Worm (Caenorhabditis elegans): ENCODE results near the gene math-9.
"Not testable (repeated sequence)": the region's sequence is repeated elsewhere in the genome, so short reads cannot be mapped to it uniquely, and the experiment has no call there.

Gene math-9

DNA sequence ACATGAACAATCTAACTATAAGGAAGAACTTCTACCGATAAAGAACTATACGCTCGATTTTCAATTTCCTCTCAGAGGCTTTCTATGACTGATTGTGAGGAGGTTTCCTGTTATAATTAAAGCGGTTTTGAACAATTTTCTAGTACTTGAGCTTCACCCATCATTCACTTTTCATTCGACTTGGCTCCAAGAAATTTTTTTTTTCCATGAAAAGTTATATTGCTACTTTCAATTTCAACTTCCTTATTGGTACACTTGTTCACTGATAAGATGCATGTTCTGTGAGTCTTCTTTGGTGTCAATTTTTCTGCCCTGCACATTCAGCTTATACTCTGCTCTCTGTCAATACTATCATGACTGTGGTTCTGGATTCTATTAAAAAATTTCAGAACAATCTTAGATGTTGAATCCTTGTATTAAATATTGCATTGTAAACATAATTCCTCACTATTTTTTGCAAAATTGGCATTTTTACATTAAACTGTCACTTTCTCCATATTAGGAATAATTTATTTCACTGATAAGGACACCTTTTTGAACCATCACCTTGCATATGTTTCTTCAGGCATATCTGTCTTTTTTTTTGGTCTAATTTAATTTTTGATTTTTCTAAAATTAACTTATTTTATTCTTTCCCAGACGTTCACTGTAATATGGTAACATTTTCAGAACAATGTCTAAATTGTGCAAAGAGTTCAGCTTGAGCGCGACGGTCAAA lies 19.5 kb downstream of the math-9 start, which contains the start of gene math-10:
math-10 (plus strand) TSS at position 668 of the 718 bp plus-strand sequence.
- TF ChIP-seq tbx-37 (GFP tag; conservative IDR thresholded peaks at IDR 0.05) = no peak
- no peak for TF ChIP-seq sea-1 (GFP tag; conservative IDR thresholded peaks at IDR 0.05)
- no peak for TF ChIP-seq flt-1 (GFP tag; IDR thresholded peaks at IDR 0.05)
- TF ChIP-seq hnd-1 (tag; optimal IDR thresholded peaks at IDR 0.05) = no peak
- no peak for TF ChIP-seq scrt-1 (GFP tag; IDR thresholded peaks at IDR 0.05)
- TF ChIP-seq aly-1 (tag; optimal IDR thresholded peaks at IDR 0.05) = no peak
- TF ChIP-seq ets-7 (tag; optimal IDR thresholded peaks at IDR 0.05) = no peak
- TF ChIP-seq ceh-13 (GFP tag; optimal IDR thresholded peaks at IDR 0.05) = no peak
- no peak for TF ChIP-seq tbx-11 (GFP tag; IDR thresholded peaks at IDR 0.05)

DNA sequence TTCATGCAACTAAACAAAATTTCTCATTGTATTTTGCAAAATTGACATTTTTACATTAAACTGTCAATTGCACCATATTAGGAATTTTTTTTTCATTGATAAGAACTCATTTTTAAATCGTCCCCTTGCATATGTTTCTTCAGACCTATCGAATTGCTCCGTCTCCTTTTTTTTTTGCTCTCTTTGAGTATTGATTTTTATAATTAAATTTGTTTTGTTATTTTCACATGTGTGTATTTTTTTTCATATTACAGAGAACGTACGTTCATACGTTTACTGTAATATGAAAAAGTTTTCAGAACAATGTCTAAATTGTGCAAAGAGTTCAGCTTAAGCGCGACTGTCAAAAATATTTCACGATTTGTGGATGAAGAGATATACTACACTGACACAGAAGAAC lies 21.5 kb downstream of the math-9 start, which contains the start of gene math-14:
math-14 (plus strand) TSS at position 301 of the 400 bp plus-strand sequence.
- TF ChIP-seq hnd-1 (tag; optimal IDR thresholded peaks at IDR 0.05) = no peak
- no peak for TF ChIP-seq flt-1 (GFP tag; IDR thresholded peaks at IDR 0.05)
- TF ChIP-seq scrt-1 (GFP tag; IDR thresholded peaks at IDR 0.05) = no peak
- no peak for TF ChIP-seq B0310.2 (tag; optimal IDR thresholded peaks at IDR 0.05)
- TF ChIP-seq hmbx-1 (tag; optimal IDR thresholded peaks at IDR 0.05) = no peak
- TF ChIP-seq pes-1 (GFP tag; IDR thresholded peaks at IDR 0.05) = no peak
- no peak for TF ChIP-seq aly-1 (tag; optimal IDR thresholded peaks at IDR 0.05)

DNA sequence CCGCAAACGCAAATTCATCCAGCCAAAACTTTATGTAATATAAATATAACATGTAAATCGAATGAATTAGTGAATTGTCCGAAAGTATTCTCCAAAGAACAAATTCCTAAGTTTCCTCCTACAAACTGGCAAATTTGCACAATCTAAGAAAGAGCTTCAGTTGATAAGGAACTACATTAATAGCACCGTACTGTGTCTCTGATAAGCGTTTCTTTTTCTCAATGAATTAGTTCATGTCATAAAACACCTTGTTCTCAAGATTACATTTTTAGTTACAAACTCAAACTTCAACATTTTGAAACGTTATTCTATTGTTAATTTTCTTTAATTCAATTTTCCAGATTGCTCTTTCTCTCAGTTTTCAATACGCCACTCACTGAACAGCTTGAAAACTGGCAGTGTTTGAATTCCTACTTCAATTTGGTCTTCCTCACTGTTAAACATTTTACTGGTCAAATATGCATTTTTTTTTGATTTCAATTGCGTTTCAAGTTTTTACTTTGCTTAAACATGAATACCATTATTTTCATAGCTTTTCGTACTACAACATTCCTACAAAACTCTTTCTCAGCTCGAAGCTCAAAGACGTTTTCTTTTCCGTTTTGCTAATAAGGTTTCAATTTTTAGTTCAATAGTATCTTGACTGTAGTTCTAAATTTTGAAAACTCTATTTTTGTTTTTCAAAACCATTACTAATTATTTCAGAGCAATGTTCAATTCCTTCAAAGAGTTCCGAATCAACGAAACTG lies 24.7 kb downstream of the math-9 start, which contains the start of gene math-15:
math-15 (plus strand) TSS at position 699 of the 749 bp plus-strand sequence.
- TF ChIP-seq ceh-13 (GFP tag; optimal IDR thresholded peaks at IDR 0.05) (no peak), ets-7 (tag; optimal IDR thresholded peaks at IDR 0.05) (no peak), B0310.2 (tag; optimal IDR thresholded peaks at IDR 0.05) (no peak), tra-4 (tag; optimal IDR thresholded peaks at IDR 0.05) (no peak), hmbx-1 (tag; optimal IDR thresholded peaks at IDR 0.05) (no peak), hmg-4 (GFP tag; optimal IDR thresholded peaks at IDR 0.05) (no peak)

DNA sequence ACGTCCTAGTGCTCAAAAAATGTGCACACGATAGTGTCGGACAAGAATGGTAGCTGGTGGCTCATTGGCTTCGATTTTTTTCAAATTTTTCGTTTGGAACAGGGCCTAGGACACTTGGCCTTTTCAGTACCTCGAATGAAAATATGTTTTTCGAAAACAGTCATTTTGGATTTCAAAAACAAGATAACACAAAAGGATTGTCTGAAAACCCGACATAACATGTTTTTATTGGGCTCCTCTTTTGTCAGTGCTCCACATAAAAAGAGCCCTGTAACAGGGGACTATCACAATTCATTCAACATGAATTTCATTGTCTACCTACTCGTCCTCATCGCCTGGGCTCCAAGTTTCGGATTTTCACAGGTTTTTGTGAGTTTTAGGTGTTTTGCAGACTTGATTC lies 26.3 kb downstream of the math-9 start, which contains the start of gene C16C4.17:
C16C4.17 (plus strand) TSS at position 301 of the 400 bp plus-strand sequence.
- TF ChIP-seq ets-7 (tag; optimal IDR thresholded peaks at IDR 0.05) (no peak), scrt-1 (GFP tag; IDR thresholded peaks at IDR 0.05) (no peak), tbx-11 (GFP tag; IDR thresholded peaks at IDR 0.05) (no peak), aly-1 (tag; optimal IDR thresholded peaks at IDR 0.05) (no peak), tbx-37 (GFP tag; conservative IDR thresholded peaks at IDR 0.05) (no peak), ama-1 (optimal IDR thresholded peaks at IDR 0.05) (no peak), hmbx-1 (tag; optimal IDR thresholded peaks at IDR 0.05) (no peak), hmg-4 (GFP tag; optimal IDR thresholded peaks at IDR 0.05) (no peak), ceh-13 (GFP tag; optimal IDR thresholded peaks at IDR 0.05) (no peak), tra-4 (tag; optimal IDR thresholded peaks at IDR 0.05) (no peak), B0310.2 (tag; optimal IDR thresholded peaks at IDR 0.05) (no peak)

DNA sequence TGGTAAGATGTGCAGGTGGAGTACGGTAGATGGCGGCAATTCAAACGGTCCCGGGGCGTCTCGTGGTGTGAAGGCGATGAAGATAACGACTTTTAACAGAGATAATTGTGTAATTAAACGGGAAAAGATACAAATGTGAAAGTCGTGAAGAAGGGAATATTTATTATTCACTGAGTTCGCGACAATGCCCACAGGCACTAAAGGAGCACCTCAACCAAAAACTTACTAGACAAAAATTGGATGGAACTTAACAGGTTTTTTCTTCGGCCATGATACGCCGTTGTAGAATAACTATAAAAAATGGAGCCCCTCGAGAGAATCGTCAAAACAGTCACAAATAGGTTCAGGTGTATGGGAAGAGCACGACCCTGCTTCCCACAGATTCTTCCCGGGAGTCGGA lies 28.2 kb downstream of the math-9 start, which contains the start of gene fbxb-98:
fbxb-98 (plus strand) TSS at position 301 of the 400 bp plus-strand sequence.
- TF ChIP-seq F13C5.2 (tag; optimal IDR thresholded peaks at IDR 0.05); tbx-37 (GFP tag; conservative IDR thresholded peaks at IDR 0.05); ceh-13 (GFP tag; optimal IDR thresholded peaks at IDR 0.05): not testable (repeated sequence)

DNA sequence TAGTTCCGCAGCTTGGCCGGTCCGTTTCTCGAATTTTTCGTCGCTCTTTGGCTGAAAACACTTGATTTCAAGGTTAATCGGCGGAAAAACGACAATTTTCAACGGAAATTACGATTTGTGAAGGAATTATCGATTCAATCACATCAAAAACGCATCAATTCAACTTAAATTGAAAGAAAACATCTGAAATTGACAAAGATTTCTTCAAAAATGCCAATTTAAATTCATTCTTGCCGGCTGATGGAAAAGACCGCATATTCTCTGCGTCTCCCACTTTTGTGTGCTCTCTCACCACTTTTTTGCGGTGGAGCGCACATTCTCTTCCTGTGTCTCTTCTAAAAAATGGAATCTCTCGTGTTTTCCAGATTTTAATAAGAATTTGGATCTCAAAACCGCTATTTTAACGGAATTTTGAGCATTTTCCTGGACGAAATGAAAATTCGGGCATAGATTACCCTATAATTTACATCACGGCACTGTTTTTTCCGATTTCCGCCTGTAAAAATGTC lies 29.2 kb downstream of the math-9 start, which contains the start of gene C16C4.18:
C16C4.18 (minus strand) TSS at position 51 of the 509 bp plus-strand sequence.
- not testable (repeated sequence) for TF ChIP-seq tra-4 (tag; optimal IDR thresholded peaks at IDR 0.05); hmg-4 (GFP tag; optimal IDR thresholded peaks at IDR 0.05); ceh-36 (tag; optimal IDR thresholded peaks at IDR 0.05)

DNA sequence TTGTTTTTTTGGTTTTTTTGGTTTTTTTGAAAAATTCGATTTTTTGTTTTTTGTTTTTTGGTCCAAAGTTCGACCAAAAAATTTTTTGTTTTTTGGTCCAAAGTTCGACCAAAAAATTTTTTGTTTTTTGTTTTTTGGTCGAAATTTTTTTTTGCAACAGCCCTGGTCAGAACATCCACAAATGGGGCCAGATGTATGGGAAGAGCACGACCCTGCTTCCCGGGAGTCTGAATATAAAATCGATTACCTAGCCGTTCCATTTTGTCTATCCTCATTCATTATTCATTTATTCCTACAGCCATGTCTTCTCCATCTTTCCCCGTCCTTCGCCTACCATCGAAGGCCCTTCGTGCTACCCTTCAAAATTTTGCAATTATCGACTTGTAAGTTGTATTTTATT lies 36.5 kb downstream of the math-9 start, which contains the start of gene fbxb-95:
fbxb-95 (plus strand) TSS at position 301 of the 400 bp plus-strand sequence.
- TF ChIP-seq sea-1 (GFP tag; conservative IDR thresholded peaks at IDR 0.05); pes-1 (GFP tag; IDR thresholded peaks at IDR 0.05); aly-1 (tag; optimal IDR thresholded peaks at IDR 0.05): not testable (repeated sequence)

DNA sequence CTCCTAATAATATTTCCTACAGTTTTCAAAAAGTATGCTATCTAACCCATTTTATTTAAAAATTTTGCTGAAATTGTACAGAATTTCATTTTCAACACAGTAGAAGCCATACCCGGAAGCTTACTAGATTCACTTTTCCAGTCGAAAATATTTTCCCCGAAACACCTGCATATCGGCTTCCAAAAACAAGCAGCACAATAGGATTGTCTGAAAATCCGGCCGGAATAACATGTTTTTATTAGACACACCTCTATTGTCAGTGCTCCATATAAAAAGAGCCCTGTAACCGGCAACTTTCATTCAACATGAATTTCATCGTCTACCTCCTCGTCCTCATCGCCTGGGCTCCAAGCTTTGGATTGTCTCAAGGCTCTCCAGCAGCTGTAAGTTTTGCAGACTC lies 38.1 kb downstream of the math-9 start, which contains the start of gene C52E2.2:
C52E2.2 (plus strand) TSS at position 301 of the 400 bp plus-strand sequence.
- TF ChIP-seq tbx-37 (GFP tag; conservative IDR thresholded peaks at IDR 0.05) (no peak), sea-1 (GFP tag; conservative IDR thresholded peaks at IDR 0.05) (no peak), ama-1 (optimal IDR thresholded peaks at IDR 0.05) (no peak), ets-7 (tag; optimal IDR thresholded peaks at IDR 0.05) (no peak), ceh-36 (tag; optimal IDR thresholded peaks at IDR 0.05) (no peak)
